Fruit fly (Drosophila melanogaster) whole organism, embryonic: ENCODE measurements around the gene Tpr2.

ENCODE experiments used
- CG10654 ChIP-seq: fragments of 200-800 bp; sonication (Bioruptor generic); optimal IDR thresholded peaks from 2 replicates; lab custom pipeline; 2016; ENCODE audit warnings: missing biosample characterization, missing genetic modification characterization
- CG12071 ChIP-seq: fragments of 200-800 bp; sonication (Bioruptor generic); optimal IDR thresholded peaks from 3 replicates; lab custom pipeline; 2018; ENCODE audit warnings: missing biosample characterization, mild to moderate bottlenecking, missing genetic modification characterization
- CG12659 ChIP-seq: fragments of 200-800 bp; sonication (Bioruptor generic); optimal IDR thresholded peaks from 3 replicates; lab custom pipeline; 2017; ENCODE audit warnings: mild to moderate bottlenecking, missing biosample characterization, missing genetic modification reagents, missing genetic modification characterization
- CG13123 ChIP-seq: fragments of 200-800 bp; sonication (Bioruptor generic); optimal IDR thresholded peaks from 2 replicates; lab custom pipeline; 2016; ENCODE audit warnings: missing biosample characterization, missing genetic modification characterization
- CG15073 ChIP-seq: fragments of 200-800 bp; sonication (Bioruptor generic); optimal IDR thresholded peaks from 2 replicates; lab custom pipeline; 2016; ENCODE audit warnings: missing biosample characterization, missing genetic modification characterization
- CG1647 ChIP-seq: fragments of 200-800 bp; sonication (Bioruptor generic); optimal IDR thresholded peaks from 3 replicates; lab custom pipeline; 2016; ENCODE audit warnings: missing biosample characterization, missing genetic modification characterization
- CG16863 ChIP-seq: fragments of 200-800 bp; sonication (Bioruptor generic); optimal IDR thresholded peaks from 3 replicates; lab custom pipeline; 2016; ENCODE audit warnings: missing biosample characterization, missing genetic modification characterization
- CG1792 ChIP-seq: fragments of 200-800 bp; sonication (Bioruptor generic); optimal IDR thresholded peaks from 2 replicates; lab custom pipeline; 2016; ENCODE audit warnings: missing biosample characterization, missing genetic modification characterization
- CG18764 ChIP-seq: fragments of 200-800 bp; sonication (Bioruptor generic); optimal IDR thresholded peaks from 3 replicates; lab custom pipeline; 2016; ENCODE audit warnings: missing biosample characterization, missing genetic modification characterization
- CG33213 ChIP-seq: fragments of 200-800 bp; sonication (Bioruptor generic); optimal IDR thresholded peaks from 3 replicates; lab custom pipeline; 2016; ENCODE audit warnings: missing biosample characterization, missing genetic modification characterization
- CG33557 ChIP-seq: fragments of 200-800 bp; sonication (Bioruptor generic); optimal IDR thresholded peaks from 2 replicates; lab custom pipeline; 2019; ENCODE audit warnings: missing biosample characterization, mild to moderate bottlenecking, missing genetic modification characterization, moderate library complexity
- CG3847 ChIP-seq: fragments of 200-800 bp; sonication (Bioruptor generic); IDR thresholded peaks from 2 replicates; pipeline ENCODE4 v1.3.6; 2022; ENCODE audit warnings: missing biosample characterization, missing genetic modification characterization
- CG4424 ChIP-seq: fragments of 200-800 bp; sonication (Bioruptor generic); optimal IDR thresholded peaks from 3 replicates; lab custom pipeline; 2016; ENCODE audit warnings: missing biosample characterization, missing genetic modification characterization
- CG7928 ChIP-seq: fragments of 200-800 bp; sonication (Bioruptor generic); optimal IDR thresholded peaks from 2 replicates; lab custom pipeline; 2017; ENCODE audit warnings: missing biosample characterization, mild to moderate bottlenecking, missing genetic modification characterization
- CG9215 ChIP-seq: fragments of 200-800 bp; sonication (Bioruptor generic); IDR thresholded peaks from 2 replicates; pipeline ENCODE4 v1.3.6; 2022; ENCODE audit warnings: missing biosample characterization, missing genetic modification characterization
- CG9437 ChIP-seq: fragments of 200-800 bp; sonication (Bioruptor generic); optimal IDR thresholded peaks from 2 replicates; lab custom pipeline; 2018; ENCODE audit warnings: missing biosample characterization, mild to moderate bottlenecking, missing genetic modification characterization
- CG9727 ChIP-seq: fragments of 200-800 bp; sonication (Bioruptor generic); optimal IDR thresholded peaks from 3 replicates; lab custom pipeline; 2017; ENCODE audit warnings: missing biosample characterization, mild to moderate bottlenecking, missing genetic modification characterization
- CG9817 ChIP-seq: fragments of 200-800 bp; sonication (Bioruptor generic); optimal IDR thresholded peaks from 2 replicates; lab custom pipeline; 2018; ENCODE audit warnings: missing biosample characterization, mild to moderate bottlenecking, missing genetic modification characterization, moderate library complexity
- Eip74EF ChIP-seq, 2 experiments: fragments of 200-800 bp in 1 of 2; fragments of >200 bp in 1 of 2; sonication (Bioruptor generic) in 1 of 2; optimal IDR thresholded peaks; 2 replicates each; lab custom pipeline; 2017 to 2019; ENCODE audit warnings: missing biosample characterization in 2 of 2, missing genetic modification characterization in 2 of 2, mild to moderate bottlenecking in 1 of 2, moderate library complexity in 1 of 2
- Gsc ChIP-seq: fragments of 200-800 bp; sonication (Bioruptor generic); IDR thresholded peaks from 2 replicates; pipeline ENCODE4 v1.3.6; 2022; ENCODE audit warnings: missing biosample characterization, missing genetic modification characterization
- Gug ChIP-seq: fragments of 200-800 bp; sonication (Bioruptor generic); IDR thresholded peaks from 4 replicates; pipeline ENCODE4 v1.3.6; 2022; ENCODE audit warnings: missing biosample characterization, missing genetic modification characterization
- Hr39 ChIP-seq: fragments of >200 bp; optimal IDR thresholded peaks from 2 replicates; lab custom pipeline; 2017
- Lim3 ChIP-seq: fragments of 200-800 bp; sonication (Bioruptor generic); IDR thresholded peaks from 2 replicates; pipeline ENCODE4 v1.3.6; 2022; ENCODE audit warnings: missing biosample characterization, missing genetic modification characterization
- Mrtf ChIP-seq: fragments of 200-800 bp; sonication (Bioruptor generic); IDR thresholded peaks from 3 replicates; pipeline ENCODE4 v1.3.6; 2022; ENCODE audit warnings: missing biosample characterization, missing genetic modification characterization
- NC2α ChIP-seq: fragments of 200-800 bp; sonication (Bioruptor generic); optimal IDR thresholded peaks from 2 replicates; lab custom pipeline; 2016; ENCODE audit warnings: missing biosample characterization, missing genetic modification characterization
- Oaz ChIP-seq: fragments of 200-800 bp; sonication (Bioruptor generic); IDR thresholded peaks from 2 replicates; pipeline ENCODE4 v1.3.6; 2022; ENCODE audit warnings: missing biosample characterization, missing genetic modification characterization
- Oli ChIP-seq: fragments of 200-800 bp; sonication (Bioruptor generic); optimal IDR thresholded peaks from 2 replicates; lab custom pipeline; 2018; ENCODE audit warnings: missing biosample characterization, mild to moderate bottlenecking, missing genetic modification characterization, moderate library complexity
- Optix ChIP-seq: fragments of 200-800 bp; sonication (Bioruptor generic); IDR thresholded peaks from 3 replicates; pipeline ENCODE4 v1.3.6; 2022; ENCODE audit warnings: missing biosample characterization, missing genetic modification characterization
- Pdp1 ChIP-seq, 2 experiments: fragments of 200-800 bp; sonication (Bioruptor generic); optimal IDR thresholded peaks; 3 replicates each; lab custom pipeline; 2016; ENCODE audit warnings: missing biosample characterization in 2 of 2, missing genetic modification characterization in 2 of 2, mild to moderate bottlenecking in 1 of 2, moderate library complexity in 1 of 2
- Sox100B ChIP-seq: fragments of 200-800 bp; sonication (Bioruptor generic); optimal IDR thresholded peaks from 3 replicates; lab custom pipeline; 2018; ENCODE audit warnings: missing biosample characterization, mild to moderate bottlenecking, missing genetic modification characterization
- Xrp1 ChIP-seq: fragments of 200-800 bp; sonication (Bioruptor generic); IDR thresholded peaks from 2 replicates; pipeline ENCODE4 v1.3.6; 2022; ENCODE audit warnings: missing biosample characterization, missing genetic modification characterization
- ase ChIP-seq: fragments of 200-800 bp; sonication (Bioruptor generic); IDR thresholded peaks from 3 replicates; pipeline ENCODE4 v1.3.6; 2022; ENCODE audit warnings: missing biosample characterization, missing genetic modification characterization
- da ChIP-seq: fragments of 200-800 bp; sonication (Bioruptor generic); optimal IDR thresholded peaks from 2 replicates; lab custom pipeline; 2016; ENCODE audit warnings: missing biosample characterization, missing genetic modification characterization
- dimm ChIP-seq: fragments of 200-800 bp; sonication (Bioruptor generic); IDR thresholded peaks from 2 replicates; pipeline ENCODE4 v1.3.6; 2022; ENCODE audit warnings: missing biosample characterization, missing genetic modification characterization
- ems ChIP-seq: fragments of 200-800 bp; sonication (Bioruptor generic); optimal IDR thresholded peaks from 3 replicates; lab custom pipeline; 2016; ENCODE audit warnings: missing biosample characterization, missing genetic modification characterization
- gfzf ChIP-seq: fragments of 200-800 bp; sonication (Bioruptor generic); optimal IDR thresholded peaks from 2 replicates; lab custom pipeline; 2016; ENCODE audit warnings: missing biosample characterization, mild to moderate bottlenecking, missing genetic modification characterization, moderate library complexity
- grau ChIP-seq: fragments of 200-800 bp; optimal IDR thresholded peaks from 3 replicates; lab custom pipeline; 2019; ENCODE audit warnings: missing biosample characterization, mild to moderate bottlenecking, missing genetic modification characterization, moderate library complexity
- inv ChIP-seq: fragments of 200-800 bp; sonication (Bioruptor generic); IDR thresholded peaks from 2 replicates; pipeline ENCODE4 v1.3.6; 2022; ENCODE audit warnings: missing biosample characterization, missing genetic modification characterization; ENCODE audit not compliant: partially characterized antibody
- oc ChIP-seq: fragments of 200-800 bp; sonication (Bioruptor generic); optimal IDR thresholded peaks from 2 replicates; lab custom pipeline; 2018; ENCODE audit warnings: missing biosample characterization, mild to moderate bottlenecking, missing genetic modification characterization, moderate library complexity
- pho ChIP-seq: fragments of 200-800 bp; sonication (Bioruptor generic); optimal IDR thresholded peaks from 2 replicates; lab custom pipeline; 2016; ENCODE audit warnings: missing biosample characterization, missing genetic modification characterization
- pzg ChIP-seq: fragments of 200-800 bp; sonication (Bioruptor generic); optimal IDR thresholded peaks from 3 replicates; lab custom pipeline; 2018; ENCODE audit warnings: missing biosample characterization, mild to moderate bottlenecking, missing genetic modification characterization, moderate library complexity
- schlank ChIP-seq: fragments of 200-800 bp; sonication (Bioruptor generic); optimal IDR thresholded peaks from 2 replicates; lab custom pipeline; 2018; ENCODE audit warnings: missing biosample characterization, mild to moderate bottlenecking, missing genetic modification characterization
- slbo ChIP-seq: fragments of 200-800 bp; sonication (Bioruptor generic); IDR thresholded peaks from 2 replicates; pipeline ENCODE4 v1.3.6; 2022; ENCODE audit warnings: missing biosample characterization, missing genetic modification characterization
- so ChIP-seq: fragments of 200-800 bp; sonication (Bioruptor generic); IDR thresholded peaks from 3 replicates; pipeline ENCODE4 v1.3.6; 2022; ENCODE audit warnings: missing biosample characterization, missing genetic modification characterization
- tll ChIP-seq, 2 experiments: fragments of 200-800 bp in 1 of 2; fragments of >200 bp in 1 of 2; sonication (Bioruptor generic) in 1 of 2; optimal IDR thresholded peaks; 2 replicates each; lab custom pipeline; 2017 to 2019; ENCODE audit warnings: missing biosample characterization in 2 of 2, missing genetic modification characterization in 2 of 2, mild to moderate bottlenecking in 1 of 2, moderate library complexity in 1 of 2
- tna ChIP-seq: fragments of 200-800 bp; sonication (Bioruptor generic); IDR thresholded peaks from 2 replicates; pipeline ENCODE4 v1.3.6; 2022; ENCODE audit warnings: missing biosample characterization, missing genetic modification characterization; ENCODE audit not compliant: partially characterized antibody
- ttk ChIP-seq: fragments of 200-800 bp; sonication (Bioruptor generic); IDR thresholded peaks from 2 replicates; pipeline ENCODE4 v2.1.2; 2022; ENCODE audit warnings: missing biosample characterization, missing genetic modification characterization
- tup ChIP-seq: fragments of 200-800 bp; sonication (Bioruptor generic); optimal IDR thresholded peaks from 2 replicates; lab custom pipeline; 2016; ENCODE audit warnings: missing biosample characterization, mild to moderate bottlenecking, missing genetic modification characterization, moderate library complexity
- usp ChIP-seq: fragments of >200 bp; optimal IDR thresholded peaks from 2 replicates; lab custom pipeline; 2017; ENCODE audit warnings: missing biosample characterization, missing genetic modification characterization
- wdn ChIP-seq: fragments of 200-800 bp; sonication (Bioruptor generic); IDR thresholded peaks from 2 replicates; pipeline ENCODE4 v1.3.6; 2022; ENCODE audit warnings: missing biosample characterization, missing genetic modification characterization
- wor ChIP-seq: fragments of 200-800 bp; sonication (Bioruptor generic); IDR thresholded peaks from 2 replicates; pipeline ENCODE4 v1.3.6; 2022; ENCODE audit warnings: missing biosample characterization, missing genetic modification characterization
- zfh1 ChIP-seq: fragments of 200-800 bp; sonication (Bioruptor generic); IDR thresholded peaks from 3 replicates; pipeline ENCODE4 v1.3.6; 2022; ENCODE audit warnings: missing biosample characterization, missing genetic modification characterization

The Tpr2 gene

dm6 chr2L:16526015-16526518, 34.7 kb downstream of the Tpr2 start (continued):
- TF ChIP-seq wdn (GFP tag; lab: Robert Waterston, UW) (no peak), CG18764 (GFP tag; lab: Kevin White, UChicago) (no peak), CG9727 (GFP tag; lab: Kevin White, UChicago) (peak; percentile 25), slbo (GFP tag; lab: Robert Waterston, UW) (no peak), CG33557 (GFP tag; lab: Kevin White, UChicago) (peak; percentile 13), grau (tag; lab: Kevin White, UChicago) (no peak), Pdp1 (GFP tag; optimal IDR thresholded peaks at IDR 0.05; lab: Kevin White, UChicago) (peak in 1 of 2 experiments; percentile 27), CG7928 (GFP tag; lab: Kevin White, UChicago) (no peak), gfzf (GFP tag; lab: Kevin White, UChicago) (no peak), Xrp1 (GFP tag; lab: Robert Waterston, UW) (no peak; the same call in 1 of the 2 replicates), CG4424 (GFP tag; lab: Kevin White, UChicago) (no peak), CG9437 (no peak), ttk (GFP tag; lab: Robert Waterston, UW) (no peak), oc (tag; lab: Kevin White, UChicago) (peak; percentile 60), Optix (no peak), pzg (GFP tag; lab: Kevin White, UChicago) (no peak), Oaz (no peak), CG13123 (no peak), Eip74EF (GFP tag; optimal IDR thresholded peaks at IDR 0.05; lab: Kevin White, UChicago) (peak in 1 of 2 experiments; percentile 68), CG9817 (tag; lab: Kevin White, UChicago) (no peak), CG12659 (no peak), usp (GFP tag; lab: Kevin White, UChicago) (no peak), CG3847 (GFP tag; lab: Robert Waterston, UW) (peak; percentile 9; the same call in 1 of the 2 replicates), CG15073 (GFP tag; lab: Kevin White, UChicago) (no peak), so (peak; percentile 61; the same call in 1 of the 3 replicates), CG33213 (GFP tag; lab: Kevin White, UChicago) (no peak), tna (GFP tag; lab: Robert Waterston, UW) (no peak; the same call in none of the 2 replicates), da (no peak), CG1792 (GFP tag; lab: Kevin White, UChicago) (peak; percentile 35), Oli (no peak), pho (GFP tag; lab: Kevin White, UChicago) (no peak), Gsc (GFP tag; lab: Robert Waterston, UW) (no peak), tup (GFP tag; lab: Kevin White, UChicago) (no peak), Gug (no peak), CG10654 (GFP tag; lab: Kevin White, UChicago) (no peak), Lim3 (GFP tag; lab: Robert Waterston, UW) (no peak), wor (GFP tag; lab: Robert Waterston, UW) (no peak), inv (GFP tag; lab: Robert Waterston, UW) (no peak), CG12071 (GFP tag; lab: Kevin White, UChicago) (peak; percentile 0), ems (GFP tag; lab: Kevin White, UChicago) (no peak), ase (no peak), tll (GFP tag; optimal IDR thresholded peaks at IDR 0.05; lab: Kevin White, UChicago) (no peak), dimm (GFP tag; lab: Robert Waterston, UW) (no peak), NC2α (GFP tag; lab: Kevin White, UChicago) (no peak), Hr39 (lab: Kevin White, UChicago) (no peak), CG16863 (no peak), CG9215 (GFP tag; lab: Robert Waterston, UW) (no peak), Mrtf (peak; percentile 29; the same call in 1 of the 3 replicates), schlank (tag; lab: Kevin White, UChicago) (no peak), Sox100B (no peak), CG1647 (no peak), zfh1 (GFP tag; lab: Robert Waterston, UW) (no peak)
